Worm (Caenorhabditis elegans) whole organism, L4 larva: ENCODE measurements around the gene med-1.

Source experiments
- F44E2.7 ChIP-seq: fragments of 200-800 bp; sonication (Bioruptor generic); IDR thresholded peaks from 2 replicates; pipeline ENCODE4 v2.1.2; 2022; ENCODE audit warnings: missing genetic modification characterization, missing compliant biosample characterization
- aly-2 ChIP-seq: sonication (generic microtip); optimal IDR thresholded peaks from 2 replicates; lab custom pipeline; 2018; ENCODE audit warnings: missing biosample characterization, missing genetic modification characterization
- attf-4 ChIP-seq: sonication (generic microtip); optimal IDR thresholded peaks from 3 replicates; lab custom pipeline; 2017; ENCODE audit warnings: missing biosample characterization, missing genetic modification characterization
- ceh-32 ChIP-seq: sonication (generic microtip); optimal IDR thresholded peaks from 2 replicates; lab custom pipeline; 2016; ENCODE audit warnings: mild to moderate bottlenecking, missing genetic modification characterization, missing compliant biosample characterization; ENCODE audit not compliant: poor library complexity
- egl-27 ChIP-seq: sonication (generic microtip); optimal IDR thresholded peaks from 3 replicates; lab custom pipeline; 2017; ENCODE audit warnings: missing biosample characterization, missing genetic modification reagents, missing genetic modification characterization
- lin-15B ChIP-seq: fragments of 150-350 bp; sonication (generic microtip); optimal IDR thresholded peaks from 3 replicates; lab custom pipeline; 2014; ENCODE audit warnings: missing biosample characterization, missing genetic modification characterization
- lir-3 ChIP-seq: sonication (generic microtip); optimal IDR thresholded peaks from 2 replicates; lab custom pipeline; 2016; ENCODE audit warnings: mild to moderate bottlenecking, missing genetic modification characterization, missing compliant biosample characterization
- nhr-102 ChIP-seq: sonication (generic microtip); optimal IDR thresholded peaks from 2 replicates; lab custom pipeline; 2016; ENCODE audit warnings: mild to moderate bottlenecking, missing genetic modification characterization, moderate library complexity, missing compliant biosample characterization
- php-3 ChIP-seq: fragments of 200-800 bp; sonication (Bioruptor generic); IDR thresholded peaks from 2 replicates; pipeline ENCODE4 v1.3.6; 2022; ENCODE audit warnings: missing genetic modification reagents, missing genetic modification characterization, missing compliant biosample characterization
- saeg-2 ChIP-seq: fragments of 200-800 bp; sonication (Bioruptor generic); IDR thresholded peaks from 2 replicates; pipeline ENCODE4 v1.3.6; 2022; ENCODE audit warnings: missing genetic modification reagents, missing genetic modification characterization, missing compliant biosample characterization
- vab-7 ChIP-seq: fragments of 200-800 bp; sonication (Bioruptor generic); IDR thresholded peaks from 2 replicates; pipeline ENCODE4 v1.3.6; 2022; ENCODE audit warnings: missing genetic modification reagents, missing genetic modification characterization, missing compliant biosample characterization

med-1 gene

ce11 chrX:12480447-12480998, 50.1 kb downstream of the med-1 start, which contains the start of gene atf-6 (continued):
- TF ChIP-seq lir-3 (tag; lab: Kevin White, UChicago): no peak
- TF ChIP-seq F44E2.7: no peak
- no peak; the same call in 1 of the 2 replicates for TF ChIP-seq vab-7 (GFP tag; lab: Robert Waterston, UW)
- TF ChIP-seq egl-27 (tag; lab: Kevin White, UChicago): no peak
- no peak for TF ChIP-seq php-3
- no peak for TF ChIP-seq aly-2 (tag; lab: Kevin White, UChicago)
- TF ChIP-seq saeg-2 (GFP tag; lab: Robert Waterston, UW): no peak
- TF ChIP-seq lin-15B (tag; lab: Kevin White, UChicago): no peak
- TF ChIP-seq attf-4 (tag; lab: Kevin White, UChicago): no peak
- TF ChIP-seq ceh-32 (tag; lab: Kevin White, UChicago): no peak
- peak; percentile 77 for TF ChIP-seq nhr-102 (tag; lab: Kevin White, UChicago)
